Fruit fly (Drosophila melanogaster): ENCODE measurements around the gene Mlc1.

DNA sequence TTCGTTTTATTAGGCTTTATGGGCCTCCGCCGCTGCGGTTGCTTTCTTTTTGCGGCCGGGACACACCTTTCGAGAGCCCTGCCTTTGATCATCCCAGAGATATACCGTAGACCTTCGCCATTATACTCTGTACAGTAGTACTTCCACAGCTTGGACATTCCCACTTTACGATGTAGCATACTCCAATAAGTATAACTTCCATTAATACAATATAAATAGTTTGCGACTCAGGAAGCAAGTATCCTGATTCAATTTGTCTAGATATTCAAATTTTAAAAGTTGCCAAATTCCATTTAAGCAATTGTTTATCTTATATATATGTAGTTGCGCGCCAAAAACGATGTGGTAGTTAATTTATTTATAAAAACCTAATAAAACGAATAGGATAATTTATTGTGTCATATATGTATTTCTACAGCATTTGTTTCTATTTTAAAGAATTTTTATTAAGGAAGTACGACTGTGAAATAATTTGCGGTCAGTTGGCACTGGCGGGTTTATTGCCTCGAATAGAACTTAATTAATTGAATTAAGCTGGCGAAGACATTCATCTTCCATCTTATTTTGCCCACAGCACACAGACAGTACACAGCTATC is 22.6 kb downstream of the Mlc1 start:
- TF ChIP-seq CG8478 (optimal IDR thresholded peaks at IDR 0.05): no peak
- TF ChIP-seq CTCF (optimal IDR thresholded peaks at IDR 0.05): no peak
